Worm (Caenorhabditis elegans): ENCODE measurements around the gene gcy-31.

The gcy-31 gene

DNA sequence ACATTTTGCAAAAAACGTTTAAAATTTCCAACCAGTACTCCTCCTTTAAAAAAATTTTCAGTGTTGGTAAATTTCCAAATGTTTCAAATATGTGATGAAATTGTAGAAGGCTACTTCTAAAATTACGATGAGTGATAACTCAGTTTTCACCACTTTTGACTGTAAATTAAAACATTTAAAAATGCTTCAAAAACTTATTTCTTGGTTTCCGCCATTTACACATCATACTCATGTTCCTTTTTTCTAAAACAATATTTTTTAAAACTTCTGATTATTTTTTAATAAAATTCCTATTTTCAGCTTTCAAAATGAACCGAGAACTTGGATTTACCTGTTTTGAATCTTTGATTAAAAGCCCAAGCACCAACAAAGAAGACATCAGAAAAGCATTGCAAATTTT lies 23.6 kb downstream of the gcy-31 start, which contains the start of gene C43H6.4:
TSS of gene C43H6.4 (plus strand) at position 301 of the 400 bp plus-strand sequence.
- TF ChIP-seq T22C8.4 (GFP tag; IDR thresholded peaks at IDR 0.05) (no peak), ztf-29 (GFP tag; IDR thresholded peaks at IDR 0.05) (no peak), ztf-23 (GFP tag; IDR thresholded peaks at IDR 0.05) (no peak), klf-2 (GFP tag; conservative IDR thresholded peaks at IDR 0.05) (no peak), ref-1 (GFP tag; conservative IDR thresholded peaks at IDR 0.05) (no peak), cog-1 (tag; optimal IDR thresholded peaks at IDR 0.05) (no peak), flt-1 (GFP tag; IDR thresholded peaks at IDR 0.05) (no peak), tab-1 (GFP tag; IDR thresholded peaks at IDR 0.05) (no peak), med-1 (GFP tag; optimal IDR thresholded peaks at IDR 0.05; ENCODE audit: insufficient read depth) (no peak)

DNA sequence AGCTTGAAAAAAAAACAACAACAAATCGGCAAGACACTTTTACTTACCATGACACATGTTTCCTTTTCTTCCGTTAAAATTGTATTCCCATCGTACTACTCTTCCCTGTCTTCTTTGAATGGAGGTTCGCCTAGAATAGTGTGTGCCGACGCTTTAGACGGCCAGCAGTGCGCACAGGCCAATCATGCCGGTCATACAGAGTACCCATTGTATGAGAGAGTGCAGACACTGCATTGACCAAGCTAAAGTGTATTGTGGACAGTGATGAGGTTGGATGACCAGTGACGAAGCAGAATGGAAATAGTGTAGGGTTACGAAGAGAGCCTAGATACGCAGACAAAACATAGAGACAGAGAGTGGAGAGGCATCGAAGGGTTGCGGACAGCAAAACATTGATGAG lies 25.4 kb downstream of the gcy-31 start, which contains the start of gene dhhc-9:
TSS of gene dhhc-9 (minus strand) at position 154 of the 400 bp plus-strand sequence.
- TF ChIP-seq tab-1 (GFP tag; IDR thresholded peaks at IDR 0.05) = no peak
- no peak for TF ChIP-seq ztf-29 (GFP tag; IDR thresholded peaks at IDR 0.05)
- TF ChIP-seq med-1 (GFP tag; optimal IDR thresholded peaks at IDR 0.05; ENCODE audit: insufficient read depth) = no peak
- TF ChIP-seq flt-1 (GFP tag; IDR thresholded peaks at IDR 0.05) = 0 out of 2 replicates have a peak, but pooled peaks have one; percentile 34
- TF ChIP-seq cog-1 (tag; optimal IDR thresholded peaks at IDR 0.05) = peak; percentile 27
- TF ChIP-seq T22C8.4 (GFP tag; IDR thresholded peaks at IDR 0.05) = no peak
- no peak for TF ChIP-seq klf-2 (GFP tag; conservative IDR thresholded peaks at IDR 0.05)
- no peak for TF ChIP-seq ztf-23 (GFP tag; IDR thresholded peaks at IDR 0.05)
- TF ChIP-seq ref-1 (GFP tag; conservative IDR thresholded peaks at IDR 0.05) = no peak

DNA sequence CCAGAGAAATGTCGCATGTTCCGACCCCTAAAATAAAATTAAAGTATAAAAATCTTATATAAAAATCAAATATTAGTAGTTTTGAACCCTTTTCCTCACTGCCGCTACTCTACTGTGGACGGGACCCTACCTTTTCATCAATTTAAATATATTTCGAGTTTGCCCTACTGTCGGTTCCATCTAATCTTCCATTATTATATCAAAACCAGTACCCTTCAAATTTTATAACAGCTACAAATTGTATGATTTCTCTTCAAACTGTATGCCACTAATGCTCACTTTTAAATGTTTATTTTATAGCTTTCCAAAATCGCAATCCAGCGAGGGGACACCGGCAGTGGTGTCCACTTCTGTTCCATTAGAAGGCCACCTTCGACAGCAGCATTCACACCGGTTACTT lies 32.3 kb downstream of the gcy-31 start, which contains the start of gene C43H6.6:
TSS of gene C43H6.6 (plus strand) at position 301 of the 400 bp plus-strand sequence.
- no peak for TF ChIP-seq T22C8.4 (GFP tag; IDR thresholded peaks at IDR 0.05)
- no peak for TF ChIP-seq med-1 (GFP tag; optimal IDR thresholded peaks at IDR 0.05; ENCODE audit: insufficient read depth)
- no peak for TF ChIP-seq klf-2 (GFP tag; conservative IDR thresholded peaks at IDR 0.05)
- TF ChIP-seq ztf-29 (GFP tag; IDR thresholded peaks at IDR 0.05) = no peak

DNA sequence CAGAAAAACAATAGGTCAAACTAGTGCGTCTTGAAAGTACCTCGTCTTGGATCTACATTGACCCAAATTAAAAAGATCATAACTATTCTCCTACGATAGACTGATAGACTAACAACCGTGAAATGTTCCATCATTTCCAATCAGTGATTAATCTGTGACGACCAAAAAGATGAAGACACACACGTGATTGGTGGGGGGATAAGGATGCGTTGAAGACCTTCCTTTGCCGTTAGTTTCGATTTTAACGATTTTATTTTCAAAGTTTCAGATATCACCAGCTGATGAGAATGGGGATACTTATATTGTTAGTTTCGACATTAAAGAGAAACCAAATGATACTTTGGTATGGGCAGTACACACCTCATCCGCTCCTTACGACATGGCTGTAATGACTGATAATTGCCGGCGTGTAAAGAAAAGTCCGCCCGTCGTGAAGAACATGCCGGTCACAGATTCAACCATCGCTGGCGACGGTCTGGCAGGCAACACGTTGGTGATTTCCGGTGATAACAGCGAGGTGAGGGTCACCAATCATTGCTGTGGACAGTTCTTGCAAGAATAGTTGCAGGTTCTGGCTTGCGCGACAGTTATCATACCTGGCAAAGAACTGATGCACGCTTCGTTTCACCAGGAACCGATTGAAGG lies 40.3 kb downstream of the gcy-31 start:
- no peak for TF ChIP-seq tab-1 (GFP tag; IDR thresholded peaks at IDR 0.05)
- no peak for TF ChIP-seq klf-2 (GFP tag; conservative IDR thresholded peaks at IDR 0.05)
- TF ChIP-seq med-1 (GFP tag; optimal IDR thresholded peaks at IDR 0.05; ENCODE audit: insufficient read depth) = no peak
- TF ChIP-seq ref-1 (GFP tag; conservative IDR thresholded peaks at IDR 0.05) = no peak
- TF ChIP-seq T22C8.4 (GFP tag; IDR thresholded peaks at IDR 0.05) = no peak
- no peak for TF ChIP-seq ztf-29 (GFP tag; IDR thresholded peaks at IDR 0.05)
- no peak for TF ChIP-seq ztf-23 (GFP tag; IDR thresholded peaks at IDR 0.05)
- no peak for TF ChIP-seq cog-1 (tag; optimal IDR thresholded peaks at IDR 0.05)
- TF ChIP-seq flt-1 (GFP tag; IDR thresholded peaks at IDR 0.05) = no peak

DNA sequence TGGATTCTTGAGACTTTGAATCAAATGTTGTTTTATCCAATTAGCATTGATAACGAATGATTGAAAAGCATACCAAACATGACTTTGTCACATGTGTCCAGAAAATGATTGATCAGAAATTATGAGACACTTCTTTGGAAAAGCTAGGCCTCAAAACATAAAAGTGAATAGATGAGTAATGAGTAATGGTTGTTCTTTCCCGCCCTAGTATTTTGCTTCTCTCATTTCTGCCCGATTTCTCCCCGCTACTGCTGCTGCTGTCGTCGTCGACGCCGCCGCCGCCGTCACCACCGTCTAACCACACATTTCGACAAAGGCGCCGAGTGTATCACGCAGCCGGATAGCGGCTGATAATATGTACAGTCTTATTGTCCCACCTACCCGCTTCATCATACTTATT lies 41.9 kb downstream of the gcy-31 start, which contains the start of gene F47G3.1:
TSS of gene F47G3.1 (plus strand) at position 301 of the 400 bp plus-strand sequence.
- TF ChIP-seq ref-1 (GFP tag; conservative IDR thresholded peaks at IDR 0.05) (no peak), flt-1 (GFP tag; IDR thresholded peaks at IDR 0.05) (no peak), tab-1 (GFP tag; IDR thresholded peaks at IDR 0.05) (no peak), med-1 (GFP tag; optimal IDR thresholded peaks at IDR 0.05; ENCODE audit: insufficient read depth) (no peak), T22C8.4 (GFP tag; IDR thresholded peaks at IDR 0.05) (no peak), cog-1 (tag; optimal IDR thresholded peaks at IDR 0.05) (no peak), klf-2 (GFP tag; conservative IDR thresholded peaks at IDR 0.05) (no peak), ztf-23 (GFP tag; IDR thresholded peaks at IDR 0.05) (no peak), ztf-29 (GFP tag; IDR thresholded peaks at IDR 0.05) (no peak)

DNA sequence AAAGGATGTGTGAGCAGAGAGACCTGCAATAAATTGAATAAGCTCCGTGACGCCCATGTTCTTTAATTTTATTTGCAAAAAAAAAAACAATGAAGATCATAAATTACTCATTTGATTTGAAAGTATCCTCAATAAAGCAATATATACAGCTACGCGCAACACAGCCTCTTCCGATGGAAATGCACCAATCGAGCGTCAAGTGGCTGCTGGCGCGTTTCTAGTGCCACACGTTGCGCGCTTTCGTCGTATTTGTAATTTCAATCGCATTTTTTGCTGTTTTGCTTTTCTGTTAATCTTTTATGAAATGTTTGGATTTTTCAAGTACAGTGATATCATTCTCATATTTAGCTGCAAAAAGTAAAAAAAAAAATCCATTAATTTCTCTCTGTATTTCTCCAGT lies 45.1 kb downstream of the gcy-31 start:
- TF ChIP-seq med-1 (GFP tag; optimal IDR thresholded peaks at IDR 0.05; ENCODE audit: insufficient read depth) = no peak

DNA sequence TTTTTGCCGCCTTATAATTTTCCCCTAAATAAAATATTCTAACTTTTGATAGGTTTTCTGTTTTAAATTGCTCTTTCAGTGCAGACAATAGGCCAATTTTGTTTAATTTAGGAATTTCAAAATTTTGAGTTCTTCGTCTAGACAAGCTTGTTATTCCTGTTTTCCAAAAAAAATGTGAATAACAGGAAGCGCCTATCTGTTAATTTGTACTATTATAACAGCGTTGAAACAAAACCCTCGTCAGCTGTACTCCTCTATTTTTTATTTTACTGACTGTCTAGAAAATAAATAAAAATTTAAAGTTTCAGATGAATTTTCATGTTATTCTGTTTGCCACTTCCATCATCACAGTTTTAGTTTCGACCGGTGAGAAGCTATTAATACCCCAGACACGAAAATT lies 46.0 kb downstream of the gcy-31 start, which contains the start of gene F47G3.4:
TSS of gene F47G3.4 (plus strand) at position 301 of the 400 bp plus-strand sequence.
- no peak for TF ChIP-seq tab-1 (GFP tag; IDR thresholded peaks at IDR 0.05)
- no peak for TF ChIP-seq T22C8.4 (GFP tag; IDR thresholded peaks at IDR 0.05)
- no peak for TF ChIP-seq flt-1 (GFP tag; IDR thresholded peaks at IDR 0.05)
- TF ChIP-seq cog-1 (tag; optimal IDR thresholded peaks at IDR 0.05) = no peak
- TF ChIP-seq ref-1 (GFP tag; conservative IDR thresholded peaks at IDR 0.05) = no peak
- no peak for TF ChIP-seq ztf-29 (GFP tag; IDR thresholded peaks at IDR 0.05)
- no peak for TF ChIP-seq ztf-23 (GFP tag; IDR thresholded peaks at IDR 0.05)

DNA sequence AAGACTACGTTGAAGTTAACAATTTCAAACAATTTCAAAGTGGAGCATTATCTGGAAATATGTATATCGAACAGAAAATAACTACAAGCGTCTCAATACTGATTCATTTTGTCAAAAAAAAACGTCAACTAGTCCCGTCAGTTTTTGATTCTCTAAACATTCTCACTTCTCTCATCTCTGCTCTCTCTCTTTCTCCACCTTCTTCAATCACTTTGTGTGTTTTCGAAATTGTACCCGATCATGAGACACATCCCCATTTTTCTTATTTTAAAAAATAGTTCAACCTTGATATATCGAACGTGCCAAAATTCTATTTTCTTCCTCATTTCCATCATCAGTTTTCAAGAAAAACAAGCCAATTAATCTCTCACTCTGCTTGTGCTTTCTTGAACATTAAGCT lies 46.5 kb downstream of the gcy-31 start:
- TF ChIP-seq flt-1 (GFP tag; IDR thresholded peaks at IDR 0.05) = no peak
- no peak for TF ChIP-seq klf-2 (GFP tag; conservative IDR thresholded peaks at IDR 0.05)
- TF ChIP-seq ztf-29 (GFP tag; IDR thresholded peaks at IDR 0.05) = no peak
- TF ChIP-seq cog-1 (tag; optimal IDR thresholded peaks at IDR 0.05) = no peak
- TF ChIP-seq tab-1 (GFP tag; IDR thresholded peaks at IDR 0.05) = no peak

DNA sequence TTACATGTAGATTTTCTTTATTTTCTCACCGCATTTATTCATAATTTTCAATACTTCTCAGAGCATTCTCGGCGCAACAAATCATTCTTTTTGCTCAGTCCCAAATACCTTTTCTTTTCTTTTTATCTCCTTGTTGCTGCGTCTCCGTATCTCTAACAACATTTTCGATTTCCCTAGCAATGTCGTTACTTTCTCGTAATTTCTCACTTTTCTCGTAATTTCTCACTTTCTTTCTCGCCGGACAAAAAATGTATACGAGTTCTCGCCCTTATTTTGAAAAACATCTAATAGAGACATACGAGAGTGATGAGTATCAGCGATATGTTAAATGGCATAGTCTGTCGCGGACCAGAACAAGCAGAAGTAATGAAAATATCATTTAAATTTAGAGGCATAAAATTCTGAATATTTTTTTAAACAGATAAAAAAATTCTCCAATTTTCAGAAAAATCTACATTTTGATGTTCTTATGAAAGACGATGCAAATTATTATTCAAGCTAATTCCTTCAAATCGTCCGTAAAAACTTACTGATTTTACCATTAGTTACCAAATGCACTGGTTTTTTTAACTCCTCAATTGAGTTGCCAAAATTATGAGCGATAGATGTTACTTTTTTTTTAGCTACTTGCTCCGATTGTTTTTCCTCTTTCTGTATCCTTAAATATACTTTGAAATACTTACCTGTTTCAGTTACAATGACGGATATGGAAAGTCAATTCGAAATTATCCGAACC lies 51.8 kb downstream of the gcy-31 start, which contains the start of gene F47G3.3:
TSS of gene F47G3.3 (plus strand) at position 686 of the 736 bp plus-strand sequence.
- TF ChIP-seq klf-2 (GFP tag; conservative IDR thresholded peaks at IDR 0.05) (no peak), flt-1 (GFP tag; IDR thresholded peaks at IDR 0.05) (no peak), ztf-29 (GFP tag; IDR thresholded peaks at IDR 0.05) (no peak), ztf-23 (GFP tag; IDR thresholded peaks at IDR 0.05) (no peak), ref-1 (GFP tag; conservative IDR thresholded peaks at IDR 0.05) (no peak), tab-1 (GFP tag; IDR thresholded peaks at IDR 0.05) (no peak)

DNA sequence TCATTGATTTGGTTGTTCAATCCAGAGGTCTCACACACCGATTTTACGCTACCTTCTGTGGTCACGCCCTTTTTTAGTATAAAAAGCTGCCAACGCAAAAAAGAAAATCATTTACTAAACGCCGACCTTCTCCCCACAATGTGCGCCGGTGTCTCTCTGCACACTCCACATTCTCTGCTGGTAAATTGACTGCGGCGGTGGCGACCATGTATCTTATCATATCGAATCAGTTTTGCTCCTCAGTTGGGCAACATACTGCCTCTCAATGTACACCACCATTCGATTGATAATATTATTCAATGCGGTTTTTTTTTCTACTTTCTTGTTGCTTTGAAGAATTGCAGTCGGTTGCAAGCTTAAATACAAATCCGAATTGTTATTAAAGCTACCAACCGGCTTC lies 55.2 kb downstream of the gcy-31 start:
- TF ChIP-seq med-1 (GFP tag; optimal IDR thresholded peaks at IDR 0.05; ENCODE audit: insufficient read depth) (no peak), tab-1 (GFP tag; IDR thresholded peaks at IDR 0.05) (no peak), klf-2 (GFP tag; conservative IDR thresholded peaks at IDR 0.05) (no peak), ref-1 (GFP tag; conservative IDR thresholded peaks at IDR 0.05) (no peak)
